Worm (Caenorhabditis elegans) whole organism, mixed stage, embryonic: ENCODE results near the gene Y22F5A.11.

ENCODE experiments used
- M03D4.4 ChIP-seq: sonication (generic microtip); optimal IDR thresholded peaks from 2 replicates; lab custom pipeline; 2017; ENCODE audit warnings: mild to moderate bottlenecking, missing genetic modification characterization, missing compliant biosample characterization
- bed-3 ChIP-seq: fragments of 200-800 bp; sonication (Bioruptor generic); optimal IDR thresholded peaks from 3 replicates; lab custom pipeline; 2018; ENCODE audit warnings: mild to moderate bottlenecking, missing genetic modification characterization, moderate library complexity, missing compliant biosample characterization
- blmp-1 ChIP-seq: fragments of 150-350 bp; optimal IDR thresholded peaks from 2 replicates; lab custom pipeline; 2014; ENCODE audit warnings: missing biosample characterization, missing genetic modification characterization
- ceh-39 ChIP-seq: fragments of 150-350 bp; optimal IDR thresholded peaks from 2 replicates; lab custom pipeline; 2014; ENCODE audit warnings: missing biosample characterization, missing genetic modification characterization
- ceh-83 ChIP-seq: fragments of 200-800 bp; sonication (Bioruptor generic); optimal IDR thresholded peaks from 2 replicates; lab custom pipeline; 2018; ENCODE audit warnings: mild to moderate bottlenecking, missing genetic modification characterization, missing compliant biosample characterization
- ces-1 ChIP-seq: fragments of 150-350 bp; optimal IDR thresholded peaks from 2 replicates; lab custom pipeline; 2014; ENCODE audit warnings: missing biosample characterization, missing genetic modification reagents, missing genetic modification characterization
- cnd-1 ChIP-seq: fragments of 200-800 bp; sonication (Bioruptor generic); optimal IDR thresholded peaks from 2 replicates; lab custom pipeline; 2018; ENCODE audit warnings: mild to moderate bottlenecking, missing genetic modification characterization, missing compliant biosample characterization
- drap-1 ChIP-seq: fragments of 200-800 bp; sonication (Bioruptor generic); optimal IDR thresholded peaks from 3 replicates; lab custom pipeline; 2018; ENCODE audit warnings: mild to moderate bottlenecking, missing genetic modification characterization, missing compliant biosample characterization
- elt-1 ChIP-seq: sonication (generic microtip); optimal IDR thresholded peaks from 2 replicates; lab custom pipeline; 2017; ENCODE audit warnings: missing genetic modification characterization, mild to moderate bottlenecking, missing compliant biosample characterization, antibody characterized with exemption, moderate library complexity, borderline replicate concordance; ENCODE audit not compliant: insufficient read depth
- elt-3 ChIP-seq: fragments of 150-350 bp; optimal IDR thresholded peaks from 2 replicates; lab custom pipeline; 2014; ENCODE audit warnings: missing biosample characterization, missing genetic modification characterization
- flh-1 ChIP-seq: fragments of 200-800 bp; sonication (Bioruptor generic); optimal IDR thresholded peaks from 2 replicates; lab custom pipeline; 2018; ENCODE audit warnings: mild to moderate bottlenecking, missing genetic modification characterization, moderate library complexity, missing compliant biosample characterization
- ham-2 ChIP-seq: fragments of 200-800 bp; sonication (Bioruptor generic); optimal IDR thresholded peaks from 2 replicates; lab custom pipeline; 2018; ENCODE audit warnings: mild to moderate bottlenecking, missing genetic modification characterization, missing compliant biosample characterization
- hlh-1 ChIP-seq: fragments of 150-350 bp; optimal IDR thresholded peaks from 2 replicates; lab custom pipeline; 2014; ENCODE audit warnings: missing biosample characterization, missing genetic modification reagents, missing genetic modification characterization
- lin-32 ChIP-seq: fragments of 200-800 bp; sonication (Bioruptor generic); optimal IDR thresholded peaks from 2 replicates; lab custom pipeline; 2018; ENCODE audit warnings: mild to moderate bottlenecking, missing genetic modification characterization, missing compliant biosample characterization
- lsy-2 ChIP-seq: fragments of 150-350 bp; optimal IDR thresholded peaks from 2 replicates; lab custom pipeline; 2014; ENCODE audit warnings: missing biosample characterization, missing genetic modification characterization
- mab-5 ChIP-seq: fragments of 150-350 bp; optimal IDR thresholded peaks from 2 replicates; lab custom pipeline; 2014; ENCODE audit warnings: missing biosample characterization, missing genetic modification characterization
- mls-2 ChIP-seq: sonication (generic microtip); optimal IDR thresholded peaks from 2 replicates; lab custom pipeline; 2016; ENCODE audit warnings: mild to moderate bottlenecking, missing genetic modification characterization, moderate library complexity, missing compliant biosample characterization
- nhr-12 ChIP-seq: fragments of 150-350 bp; optimal IDR thresholded peaks from 2 replicates; lab custom pipeline; 2014; ENCODE audit warnings: missing biosample characterization, missing genetic modification characterization
- nhr-2 ChIP-seq: fragments of 150-350 bp; optimal IDR thresholded peaks from 2 replicates; lab custom pipeline; 2014; ENCODE audit warnings: missing biosample characterization, missing genetic modification characterization
- nhr-237 ChIP-seq: fragments of 150-350 bp; optimal IDR thresholded peaks from 2 replicates; lab custom pipeline; 2014; ENCODE audit warnings: missing biosample characterization, missing genetic modification characterization
- nhr-28 ChIP-seq: fragments of 150-350 bp; optimal IDR thresholded peaks from 2 replicates; lab custom pipeline; 2014; ENCODE audit warnings: missing biosample characterization, missing genetic modification characterization
- nhr-76 ChIP-seq: sonication (generic microtip); optimal IDR thresholded peaks from 2 replicates; lab custom pipeline; 2017; ENCODE audit warnings: missing biosample characterization, missing genetic modification characterization
- pha-4 ChIP-seq: fragments of 150-350 bp; optimal IDR thresholded peaks from 2 replicates; lab custom pipeline; 2018; ENCODE audit warnings: missing biosample characterization, missing genetic modification reagents, missing genetic modification characterization
- sem-2 ChIP-seq: fragments of 200-800 bp; sonication (Bioruptor generic); optimal IDR thresholded peaks from 2 replicates; lab custom pipeline; 2018; ENCODE audit warnings: mild to moderate bottlenecking, missing genetic modification characterization, missing compliant biosample characterization
- snpc-4 ChIP-seq: fragments of 150-350 bp; optimal IDR thresholded peaks from 2 replicates; lab custom pipeline; 2014; ENCODE audit warnings: missing biosample characterization, missing genetic modification characterization
- sptf-1 ChIP-seq: sonication (generic microtip); optimal IDR thresholded peaks from 2 replicates; lab custom pipeline; 2017; ENCODE audit warnings: mild to moderate bottlenecking, missing genetic modification characterization, moderate library complexity, missing compliant biosample characterization
- tbx-8 ChIP-seq: fragments of 200-800 bp; sonication (Bioruptor generic); optimal IDR thresholded peaks from 2 replicates; lab custom pipeline; 2018; ENCODE audit warnings: mild to moderate bottlenecking, missing genetic modification characterization, moderate library complexity, missing compliant biosample characterization
- unc-120 ChIP-seq: sonication (generic microtip); optimal IDR thresholded peaks from 2 replicates; lab custom pipeline; 2017; ENCODE audit warnings: missing genetic modification characterization, missing compliant biosample characterization; ENCODE audit not compliant: poor library complexity, severe bottlenecking
- unc-39 ChIP-seq: fragments of 150-350 bp; optimal IDR thresholded peaks from 2 replicates; lab custom pipeline; 2014; ENCODE audit warnings: missing biosample characterization, missing genetic modification characterization
- unc-62 ChIP-seq: fragments of 150-350 bp; optimal IDR thresholded peaks from 2 replicates; lab custom pipeline; 2014; ENCODE audit warnings: missing biosample characterization, missing genetic modification reagents, missing genetic modification characterization
- zip-8 ChIP-seq: fragments of 150-350 bp; optimal IDR thresholded peaks from 2 replicates; lab custom pipeline; 2014; ENCODE audit warnings: missing biosample characterization, missing genetic modification characterization

Y22F5A.11 gene

DNA sequence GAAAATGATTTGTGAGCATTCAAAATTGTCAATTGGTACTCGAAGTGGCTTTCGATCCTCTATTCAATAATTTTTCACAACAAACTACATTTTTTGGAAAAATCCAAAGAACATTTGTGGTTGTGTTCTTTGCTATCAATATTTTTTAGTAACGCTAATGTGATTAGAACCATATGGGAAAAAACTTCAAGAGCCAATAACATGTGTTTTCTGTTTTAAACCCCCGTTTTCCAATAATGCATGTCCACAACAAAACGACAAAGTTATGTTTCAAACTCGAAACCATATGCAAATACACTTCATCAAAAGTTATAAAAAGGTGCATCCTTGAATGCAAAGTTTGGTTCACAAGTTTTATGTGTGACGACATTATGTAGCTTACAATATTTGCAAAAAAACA, 10.4 kb upstream of the Y22F5A.11 start:
- TF ChIP-seq ham-2 = no peak
- no peak for TF ChIP-seq M03D4.4 (tag; lab: Kevin White, UChicago)
- no peak for TF ChIP-seq cnd-1
- no peak for TF ChIP-seq flh-1
- no peak for TF ChIP-seq unc-120
- TF ChIP-seq sptf-1 (tag; lab: Kevin White, UChicago) = no peak
- no peak for TF ChIP-seq lin-32
- no peak for TF ChIP-seq lsy-2 (tag; lab: Kevin White, UChicago)
- TF ChIP-seq, all 35 proteins: peak for 0

DNA sequence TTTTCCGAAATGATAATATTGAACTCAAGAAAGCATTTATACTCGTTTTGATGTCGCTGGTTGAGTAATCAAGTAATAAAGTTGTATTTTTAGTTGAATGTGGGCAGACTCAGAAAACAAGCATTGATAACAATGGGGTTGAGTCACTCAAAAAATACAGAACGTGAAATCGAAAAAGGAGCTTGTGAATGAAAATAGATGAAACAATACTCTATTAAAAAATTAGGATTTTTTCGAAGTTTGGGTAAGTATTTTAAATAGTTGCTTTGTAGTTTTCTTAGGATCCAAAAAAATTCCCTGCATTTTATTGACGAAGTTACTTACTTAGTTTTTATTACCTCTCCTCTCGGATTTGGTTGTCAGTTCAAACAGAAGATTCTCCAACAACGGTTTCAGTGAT, 8.0 kb upstream of the Y22F5A.11 start, which contains the start of gene lys-3:
Gene lys-3 (minus strand): TSS at position 101 of the 400 bp plus-strand sequence.
- TF ChIP-seq ceh-39 (tag; lab: Kevin White, UChicago) = no peak
- TF ChIP-seq hlh-1 (tag; lab: Kevin White, UChicago) = no peak
- TF ChIP-seq unc-39 = no peak

DNA sequence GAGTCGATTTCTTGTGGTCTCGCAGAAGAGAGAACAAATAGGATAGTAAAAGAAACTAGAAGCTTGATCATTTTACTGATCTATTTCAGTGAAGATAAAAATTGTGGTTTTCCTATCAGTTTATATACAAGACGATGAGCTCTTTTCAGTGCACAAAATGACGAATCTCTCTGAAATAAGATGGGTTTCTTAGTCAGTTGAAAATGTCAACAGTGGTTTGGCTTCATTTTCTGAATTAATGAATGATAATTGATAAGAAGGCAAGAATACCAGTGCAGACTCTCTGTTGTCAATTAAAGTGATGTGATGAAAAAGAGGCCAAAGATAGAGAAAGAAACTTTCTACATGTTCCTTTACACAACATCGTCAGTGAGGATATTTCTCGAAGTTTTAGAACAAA, 5.9 kb upstream of the Y22F5A.11 start, which contains the start of gene lys-2:
Gene lys-2 (minus strand): TSS at position 101 of the 400 bp plus-strand sequence.
- TF ChIP-seq nhr-237 (tag; lab: Kevin White, UChicago) = no peak
- TF ChIP-seq mls-2 (tag; lab: Kevin White, UChicago) = no peak
- no peak for TF ChIP-seq cnd-1
- TF ChIP-seq elt-1 (tag; lab: Kevin White, UChicago) = no peak
- no peak for TF ChIP-seq M03D4.4 (tag; lab: Kevin White, UChicago)
- TF ChIP-seq unc-120 = no peak
- no peak for TF ChIP-seq flh-1
- no peak for TF ChIP-seq zip-8 (tag; lab: Kevin White, UChicago)
- no peak for TF ChIP-seq mab-5 (tag; lab: Kevin White, UChicago)
- no peak for TF ChIP-seq unc-62
- no peak for TF ChIP-seq ham-2
- no peak for TF ChIP-seq hlh-1 (tag; lab: Kevin White, UChicago)
- TF ChIP-seq bed-3 = no peak
- no peak for TF ChIP-seq nhr-12 (tag; lab: Kevin White, UChicago)
- no peak for TF ChIP-seq elt-3 (tag; lab: Kevin White, UChicago)
- TF ChIP-seq drap-1 (GFP tag; lab: Kevin White, UChicago) = no peak
- TF ChIP-seq nhr-2 (tag; lab: Kevin White, UChicago) = no peak
- no peak for TF ChIP-seq sem-2
- TF ChIP-seq ceh-39 (tag; lab: Kevin White, UChicago) = no peak
- TF ChIP-seq nhr-28 = no peak
- TF ChIP-seq, all 35 proteins: peak for 0

DNA sequence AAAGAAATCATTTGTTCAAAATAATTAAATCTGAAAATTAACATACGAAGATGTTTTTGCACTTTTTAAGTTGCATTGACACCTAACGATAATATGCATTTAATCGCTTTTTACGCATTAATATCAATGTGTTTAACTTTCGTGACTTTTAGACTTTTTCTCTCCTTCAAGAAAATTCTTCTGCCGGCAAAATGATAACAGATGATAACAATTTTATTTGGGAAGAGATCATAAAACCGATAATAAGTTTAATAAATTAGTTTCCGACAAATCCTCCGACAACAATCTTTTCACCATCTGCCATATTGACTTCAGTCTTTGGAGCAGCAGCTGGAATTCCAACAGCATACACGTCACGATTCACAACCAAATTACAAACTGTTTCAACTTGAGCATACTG, 4.7 kb upstream of the Y22F5A.11 start:
- no peak for TF ChIP-seq elt-3 (tag; lab: Kevin White, UChicago)
- TF ChIP-seq lsy-2 (tag; lab: Kevin White, UChicago) = no peak
- no peak for TF ChIP-seq pha-4 (tag; lab: Kevin White, UChicago)
- no peak for TF ChIP-seq nhr-2 (tag; lab: Kevin White, UChicago)

DNA sequence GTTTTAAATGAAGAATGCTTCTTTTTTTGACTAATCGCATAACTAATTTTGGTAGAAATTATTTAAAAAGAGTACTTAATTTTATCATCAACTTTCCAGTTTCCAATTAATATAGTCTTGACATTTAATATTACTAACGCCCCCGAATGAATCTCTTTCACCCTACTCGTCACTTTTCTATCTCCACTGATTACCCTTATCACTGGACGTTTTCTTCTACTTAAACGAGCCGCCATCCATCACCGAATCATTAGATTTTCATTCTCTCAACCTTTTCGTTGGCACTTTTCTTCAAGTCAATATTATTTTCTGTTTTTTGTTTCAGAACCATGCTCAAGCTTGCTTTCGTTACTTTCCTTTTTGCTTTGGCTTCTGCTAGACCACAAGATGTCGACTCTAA, 2.1 kb upstream of the Y22F5A.11 start, which contains the start of gene lys-1:
Gene lys-1 (plus strand): TSS at position 326 of the 400 bp plus-strand sequence.
- TF ChIP-seq ceh-83 (no peak), snpc-4 (tag; lab: Kevin White, UChicago) (no peak), nhr-76 (tag; lab: Kevin White, UChicago) (no peak), sem-2 (no peak), lin-32 (no peak), ces-1 (GFP tag; lab: Kevin White, UChicago) (no peak), unc-39 (no peak), unc-62 (no peak), tbx-8 (no peak), nhr-12 (tag; lab: Kevin White, UChicago) (no peak), M03D4.4 (tag; lab: Kevin White, UChicago) (no peak), mls-2 (tag; lab: Kevin White, UChicago) (no peak), elt-1 (tag; lab: Kevin White, UChicago) (no peak), blmp-1 (tag; lab: Kevin White, UChicago) (no peak), ceh-39 (tag; lab: Kevin White, UChicago) (no peak), bed-3 (no peak), lsy-2 (tag; lab: Kevin White, UChicago) (no peak), zip-8 (tag; lab: Kevin White, UChicago) (no peak), pha-4 (tag; lab: Kevin White, UChicago) (no peak)
- TF ChIP-seq, all 35 proteins: peak for 0
